Worm (Caenorhabditis elegans): ENCODE measurements around the gene C09F5.3.
"Not testable (repeated sequence)": the region's sequence is repeated elsewhere in the genome, so short reads cannot be mapped to it uniquely, and the experiment has no call there.

C09F5.3 gene

ce11 chrIII:665173-665757 is at the start of gene C09F5.3:
TSS of gene C09F5.3 (minus strand) at chrIII:665266.
- no peak for TF ChIP-seq T22C8.4 (GFP tag; IDR thresholded peaks at IDR 0.05)
- no peak for TF ChIP-seq cog-1 (tag; optimal IDR thresholded peaks at IDR 0.05)
- TF ChIP-seq med-1 (GFP tag; optimal IDR thresholded peaks at IDR 0.05; ENCODE audit: insufficient read depth): no peak
- no peak for TF ChIP-seq tab-1 (GFP tag; IDR thresholded peaks at IDR 0.05)
- TF ChIP-seq ztf-29 (GFP tag; IDR thresholded peaks at IDR 0.05): no peak
- TF ChIP-seq klf-2 (GFP tag; conservative IDR thresholded peaks at IDR 0.05): no peak
- TF ChIP-seq ref-1 (GFP tag; conservative IDR thresholded peaks at IDR 0.05): no peak
- no peak for TF ChIP-seq flt-1 (GFP tag; IDR thresholded peaks at IDR 0.05)

- TF ChIP-seq T22C8.4 (GFP tag; IDR thresholded peaks at IDR 0.05) (no peak), flt-1 (GFP tag; IDR thresholded peaks at IDR 0.05) (no peak), med-1 (GFP tag; optimal IDR thresholded peaks at IDR 0.05; ENCODE audit: insufficient read depth) (no peak), ztf-23 (GFP tag; IDR thresholded peaks at IDR 0.05) (no peak), klf-2 (GFP tag; conservative IDR thresholded peaks at IDR 0.05) (no peak), tab-1 (GFP tag; IDR thresholded peaks at IDR 0.05) (no peak)
Observed at ce11 chrIII:710042-710441, 45.0 kb upstream of the C09F5.3 start.

ce11 chrIII:698814-699213 is 33.7 kb upstream of the C09F5.3 start:
- peak; percentile 68; the same call in 1 of the 2 replicates for TF ChIP-seq tab-1 (GFP tag; IDR thresholded peaks at IDR 0.05)
- TF ChIP-seq ref-1 (GFP tag; conservative IDR thresholded peaks at IDR 0.05): peak; percentile 38; the same call in 1 of the 2 replicates
- no peak for TF ChIP-seq cog-1 (tag; optimal IDR thresholded peaks at IDR 0.05)
- no peak for TF ChIP-seq ztf-29 (GFP tag; IDR thresholded peaks at IDR 0.05)
- TF ChIP-seq med-1 (GFP tag; optimal IDR thresholded peaks at IDR 0.05; ENCODE audit: insufficient read depth): no peak
- no peak for TF ChIP-seq klf-2 (GFP tag; conservative IDR thresholded peaks at IDR 0.05)
- TF ChIP-seq T22C8.4 (GFP tag; IDR thresholded peaks at IDR 0.05): no peak
- no peak for TF ChIP-seq flt-1 (GFP tag; IDR thresholded peaks at IDR 0.05)
- TF ChIP-seq ztf-23 (GFP tag; IDR thresholded peaks at IDR 0.05): no peak

- TF ChIP-seq T22C8.4 (GFP tag; IDR thresholded peaks at IDR 0.05): no peak
- no peak for TF ChIP-seq ztf-23 (GFP tag; IDR thresholded peaks at IDR 0.05)
- TF ChIP-seq ztf-29 (GFP tag; IDR thresholded peaks at IDR 0.05): no peak
- TF ChIP-seq tab-1 (GFP tag; IDR thresholded peaks at IDR 0.05): no peak
- no peak for TF ChIP-seq cog-1 (tag; optimal IDR thresholded peaks at IDR 0.05)
- TF ChIP-seq klf-2 (GFP tag; conservative IDR thresholded peaks at IDR 0.05): no peak
- no peak for TF ChIP-seq ref-1 (GFP tag; conservative IDR thresholded peaks at IDR 0.05)
- no peak for TF ChIP-seq med-1 (GFP tag; optimal IDR thresholded peaks at IDR 0.05; ENCODE audit: insufficient read depth)
- no peak for TF ChIP-seq flt-1 (GFP tag; IDR thresholded peaks at IDR 0.05)
Observed at ce11 chrIII:696372-696771, 31.3 kb upstream of the C09F5.3 start, which contains the start of gene sel-15. TSS of gene sel-15 (minus strand) at chrIII:696472.

ce11 chrIII:691933-692332 is 26.9 kb upstream of the C09F5.3 start, which contains the start of gene W02B3.7:
TSS of gene W02B3.7 (minus strand) at chrIII:692033.
- TF ChIP-seq T22C8.4 (GFP tag; IDR thresholded peaks at IDR 0.05) (no peak), cog-1 (tag; optimal IDR thresholded peaks at IDR 0.05) (no peak), tab-1 (GFP tag; IDR thresholded peaks at IDR 0.05) (no peak), med-1 (GFP tag; optimal IDR thresholded peaks at IDR 0.05; ENCODE audit: insufficient read depth) (no peak)

ce11 chrIII:688869-689268 is 23.8 kb upstream of the C09F5.3 start, which contains the start of gene elf-1:
TSS of gene elf-1 (plus strand) at chrIII:689169.
- not testable (repeated sequence) for TF ChIP-seq tab-1, T22C8.4, ztf-29 (GFP tag; IDR thresholded peaks at IDR 0.05)

- TF ChIP-seq med-1 (GFP tag; optimal IDR thresholded peaks at IDR 0.05; ENCODE audit: insufficient read depth): no peak
Observed at ce11 chrIII:688083-688482, 23.0 kb upstream of the C09F5.3 start.

- no peak for TF ChIP-seq klf-2 (GFP tag; conservative IDR thresholded peaks at IDR 0.05)
- TF ChIP-seq flt-1 (GFP tag; IDR thresholded peaks at IDR 0.05): no peak
- no peak for TF ChIP-seq cog-1 (tag; optimal IDR thresholded peaks at IDR 0.05)
- TF ChIP-seq med-1 (GFP tag; optimal IDR thresholded peaks at IDR 0.05; ENCODE audit: insufficient read depth): no peak
- no peak for TF ChIP-seq T22C8.4 (GFP tag; IDR thresholded peaks at IDR 0.05)
- no peak for TF ChIP-seq ztf-29 (GFP tag; IDR thresholded peaks at IDR 0.05)
- TF ChIP-seq ztf-23 (GFP tag; IDR thresholded peaks at IDR 0.05): no peak
- no peak for TF ChIP-seq tab-1 (GFP tag; IDR thresholded peaks at IDR 0.05)
- no peak for TF ChIP-seq ref-1 (GFP tag; conservative IDR thresholded peaks at IDR 0.05)
Observed at ce11 chrIII:683318-683717, 18.3 kb upstream of the C09F5.3 start, which contains the start of gene W02B3.4. TSS of gene W02B3.4 (minus strand) at chrIII:683418.

ce11 chrIII:675822-676221 is 10.8 kb upstream of the C09F5.3 start, which contains the start of gene grk-2:
TSS of gene grk-2 (plus strand) at chrIII:676122.
- TF ChIP-seq cog-1 (tag; optimal IDR thresholded peaks at IDR 0.05) (no peak), ref-1 (GFP tag; conservative IDR thresholded peaks at IDR 0.05) (no peak), T22C8.4 (GFP tag; IDR thresholded peaks at IDR 0.05) (no peak), tab-1 (GFP tag; IDR thresholded peaks at IDR 0.05) (no peak), klf-2 (GFP tag; conservative IDR thresholded peaks at IDR 0.05) (no peak), ztf-23 (GFP tag; IDR thresholded peaks at IDR 0.05) (no peak), ztf-29 (GFP tag; IDR thresholded peaks at IDR 0.05) (no peak), med-1 (GFP tag; optimal IDR thresholded peaks at IDR 0.05; ENCODE audit: insufficient read depth) (no peak)

ce11 chrIII:675413-675812 is 10.3 kb upstream of the C09F5.3 start:
- no peak for TF ChIP-seq med-1 (GFP tag; optimal IDR thresholded peaks at IDR 0.05; ENCODE audit: insufficient read depth)

- TF ChIP-seq T22C8.4 (GFP tag; IDR thresholded peaks at IDR 0.05) (0 out of 2 replicates have a peak, but pooled peaks have one; percentile 11), ztf-23 (GFP tag; IDR thresholded peaks at IDR 0.05) (no peak)
Observed at ce11 chrIII:670994-671393, 5.9 kb upstream of the C09F5.3 start.
